Worm (Caenorhabditis elegans) whole organism, midembryonic: Measurements from ENCODE around the gene gsto-1.

ENCODE experiments used
- T22C8.4 ChIP-seq: fragments of 200-800 bp; sonication (Bioruptor generic); IDR thresholded peaks from 2 replicates; pipeline ENCODE4 v1.3.6; 2022; ENCODE audit warnings: missing genetic modification characterization, missing compliant biosample characterization
- cog-1 ChIP-seq: sonication (generic microtip); optimal IDR thresholded peaks from 2 replicates; lab custom pipeline; 2016; ENCODE audit warnings: missing genetic modification characterization, missing compliant biosample characterization
- flt-1 ChIP-seq: fragments of 200-800 bp; sonication (Bioruptor generic); IDR thresholded peaks from 2 replicates; pipeline ENCODE4 v1.3.6; 2022; ENCODE audit warnings: missing genetic modification characterization, missing compliant biosample characterization
- klf-2 ChIP-seq: fragments of 200-800 bp; sonication (Bioruptor generic); conservative IDR thresholded peaks from 2 replicates; pipeline ENCODE4 v1.3.6; 2022; ENCODE audit warnings: missing genetic modification reagents, missing genetic modification characterization, missing compliant biosample characterization
- med-1 ChIP-seq: sonication (generic microtip); optimal IDR thresholded peaks from 2 replicates; lab custom pipeline; 2017; ENCODE audit warnings: missing genetic modification characterization, mild to moderate bottlenecking, missing compliant biosample characterization, antibody characterized with exemption, missing genetic modification reagents; ENCODE audit not compliant: insufficient read depth
- ref-1 ChIP-seq: fragments of 200-800 bp; sonication (Bioruptor generic); conservative IDR thresholded peaks from 2 replicates; pipeline ENCODE4 v1.3.6; 2022; ENCODE audit warnings: missing genetic modification reagents, missing genetic modification characterization, missing compliant biosample characterization
- tab-1 ChIP-seq: fragments of 200-800 bp; sonication (Bioruptor generic); IDR thresholded peaks from 2 replicates; pipeline ENCODE4 v1.3.6; 2022; ENCODE audit warnings: missing genetic modification characterization, missing compliant biosample characterization
- ztf-23 ChIP-seq: fragments of 200-800 bp; sonication (Bioruptor generic); IDR thresholded peaks from 2 replicates; pipeline ENCODE4 v1.3.6; 2022; ENCODE audit warnings: missing genetic modification reagents, missing genetic modification characterization, missing compliant biosample characterization
- ztf-29 ChIP-seq: fragments of 200-800 bp; sonication (Bioruptor generic); IDR thresholded peaks from 2 replicates; pipeline ENCODE4 v1.3.6; 2022; ENCODE audit warnings: missing genetic modification reagents, missing genetic modification characterization, missing compliant biosample characterization

- no peak for TF ChIP-seq ztf-29
- TF ChIP-seq flt-1 (GFP tag; lab: Robert Waterston, UW), result no peak
- TF ChIP-seq T22C8.4 (GFP tag; lab: Robert Waterston, UW), result no peak
- TF ChIP-seq ztf-23 (GFP tag; lab: Robert Waterston, UW), result no peak
- TF ChIP-seq tab-1 (GFP tag; lab: Robert Waterston, UW), result no peak
- TF ChIP-seq klf-2 (GFP tag; lab: Robert Waterston, UW), result no peak
- TF ChIP-seq ref-1 (GFP tag; lab: Robert Waterston, UW), result no peak
- no peak for TF ChIP-seq cog-1 (tag; lab: Kevin White, UChicago)
- TF ChIP-seq med-1 (GFP tag; lab: Kevin White, UChicago), result no peak
These were observed 35.2 kb downstream of the gsto-1 start, which contains the start of gene ZK688.7 for ce11 chrIII:7911621-7912020.
